Fruit fly (Drosophila melanogaster) whole organism, prepupa: ENCODE results near the gene CG32192.

ENCODE experiments used
- Blimp-1 ChIP-seq: fragments of 200-800 bp; sonication (Bioruptor generic); optimal IDR thresholded peaks from 3 replicates; lab custom pipeline; 2017; ENCODE audit warnings: missing biosample characterization, missing genetic modification characterization, mild to moderate bottlenecking, moderate library complexity, missing genetic modification reagents
- CG10631 ChIP-seq: fragments of 200-800 bp; sonication (Bioruptor generic); optimal IDR thresholded peaks from 2 replicates; lab custom pipeline; 2016; ENCODE audit warnings: missing biosample characterization, missing genetic modification characterization
- CG10669 ChIP-seq: fragments of 200-800 bp; sonication (Bioruptor generic); optimal IDR thresholded peaks from 3 replicates; lab custom pipeline; 2018; ENCODE audit warnings: missing biosample characterization, mild to moderate bottlenecking, missing genetic modification characterization, moderate library complexity
- CG11762 ChIP-seq: fragments of 200-800 bp; sonication (Bioruptor generic); optimal IDR thresholded peaks from 3 replicates; lab custom pipeline; 2016; ENCODE audit warnings: missing biosample characterization, missing genetic modification characterization; ENCODE audit not compliant: insufficient read depth
- CG11902 ChIP-seq: fragments of 200-800 bp; sonication (Bioruptor generic); optimal IDR thresholded peaks from 3 replicates; lab custom pipeline; 2016; ENCODE audit warnings: missing biosample characterization, missing genetic modification characterization
- CG15336 ChIP-seq: fragments of 200-800 bp; sonication (Bioruptor generic); IDR thresholded peaks from 2 replicates; pipeline ENCODE4 v1.3.6; 2022; ENCODE audit warnings: missing biosample characterization, missing genetic modification characterization
- CG1621 ChIP-seq: fragments of 200-800 bp; sonication (Bioruptor generic); optimal IDR thresholded peaks from 3 replicates; lab custom pipeline; 2018; ENCODE audit warnings: missing biosample characterization, mild to moderate bottlenecking, missing genetic modification characterization
- CG16779 ChIP-seq: fragments of 200-800 bp; sonication (Bioruptor generic); optimal IDR thresholded peaks from 3 replicates; lab custom pipeline; 2017; ENCODE audit warnings: missing biosample characterization, mild to moderate bottlenecking, missing genetic modification characterization
- CG31627 ChIP-seq: fragments of 200-800 bp; sonication (Bioruptor generic); optimal IDR thresholded peaks from 3 replicates; lab custom pipeline; 2016; ENCODE audit warnings: missing biosample characterization, missing genetic modification characterization
- CG32006 ChIP-seq: fragments of 200-800 bp; sonication (Bioruptor generic); optimal IDR thresholded peaks from 3 replicates; lab custom pipeline; 2017; ENCODE audit warnings: missing biosample characterization, mild to moderate bottlenecking, missing genetic modification characterization
- CG4318 ChIP-seq: fragments of 200-800 bp; sonication (Bioruptor generic); optimal IDR thresholded peaks from 3 replicates; lab custom pipeline; 2017; ENCODE audit warnings: missing biosample characterization, mild to moderate bottlenecking, missing genetic modification characterization
- CG6163 ChIP-seq: fragments of 200-800 bp; sonication (Bioruptor generic); IDR thresholded peaks from 3 replicates; pipeline ENCODE4 v1.3.6; 2022; ENCODE audit warnings: missing biosample characterization, missing genetic modification characterization
- CG6276 ChIP-seq: fragments of 200-800 bp; sonication (Bioruptor generic); optimal IDR thresholded peaks from 2 replicates; lab custom pipeline; 2017; ENCODE audit warnings: missing biosample characterization, mild to moderate bottlenecking, missing genetic modification characterization
- CG6792 ChIP-seq: fragments of 200-800 bp; sonication (Bioruptor generic); optimal IDR thresholded peaks from 3 replicates; lab custom pipeline; 2016; ENCODE audit warnings: missing biosample characterization, missing genetic modification characterization
- CG7368 ChIP-seq: fragments of 200-800 bp; sonication (Bioruptor generic); optimal IDR thresholded peaks from 3 replicates; lab custom pipeline; 2016; ENCODE audit warnings: missing biosample characterization, missing genetic modification characterization
- CG8119 ChIP-seq: fragments of 200-800 bp; sonication (Bioruptor generic); IDR thresholded peaks from 3 replicates; pipeline ENCODE4 v1.3.6; 2022; ENCODE audit warnings: missing biosample characterization, missing genetic modification characterization
- CG8319 ChIP-seq: fragments of 200-800 bp; sonication (Bioruptor generic); optimal IDR thresholded peaks from 3 replicates; lab custom pipeline; 2016; ENCODE audit warnings: missing biosample characterization, missing genetic modification characterization
- CG8632 ChIP-seq: fragments of 200-800 bp; sonication (Bioruptor generic); optimal IDR thresholded peaks from 3 replicates; lab custom pipeline; 2016; ENCODE audit warnings: missing biosample characterization, missing genetic modification characterization
- CG9139 ChIP-seq: fragments of 200-800 bp; sonication (Bioruptor generic); optimal IDR thresholded peaks from 3 replicates; lab custom pipeline; 2017; ENCODE audit warnings: missing biosample characterization, mild to moderate bottlenecking, missing genetic modification characterization
- Eip75B ChIP-seq: fragments of 200-800 bp; sonication (Bioruptor generic); optimal IDR thresholded peaks from 3 replicates; lab custom pipeline; 2016; ENCODE audit warnings: missing biosample characterization, missing genetic modification characterization
- Eip78C ChIP-seq: fragments of 200-800 bp; sonication (Bioruptor generic); peaks from one replicate; lab custom pipeline; 2016; ENCODE audit warnings: missing biosample characterization, missing genetic modification characterization
- Eip93F ChIP-seq: fragments of 200-800 bp; sonication (Bioruptor generic); optimal IDR thresholded peaks from 2 replicates; lab custom pipeline; 2016; ENCODE audit warnings: missing biosample characterization, mild to moderate bottlenecking, missing genetic modification characterization
- Ets21C ChIP-seq: fragments of 200-800 bp; sonication (Bioruptor generic); optimal IDR thresholded peaks from 3 replicates; lab custom pipeline; 2016; ENCODE audit warnings: missing biosample characterization, missing genetic modification characterization
- Ets96B ChIP-seq: fragments of 200-800 bp; optimal IDR thresholded peaks from 2 replicates; lab custom pipeline; 2019; ENCODE audit warnings: missing biosample characterization, mild to moderate bottlenecking, missing genetic modification characterization, moderate library complexity
- Gug ChIP-seq: fragments of 200-800 bp; sonication (Bioruptor generic); IDR thresholded peaks from 2 replicates; pipeline ENCODE4 v1.3.6; 2022; ENCODE audit warnings: missing biosample characterization, missing genetic modification characterization
- Hr38 ChIP-seq: sonication (Bioruptor generic); optimal IDR thresholded peaks from 2 replicates; lab custom pipeline; 2016; ENCODE audit warnings: missing biosample characterization, missing genetic modification characterization
- Hr39 ChIP-seq: fragments of 200-800 bp; sonication (Bioruptor generic); optimal IDR thresholded peaks from 2 replicates; lab custom pipeline; 2016; ENCODE audit warnings: missing biosample characterization, missing genetic modification characterization
- Hr4 ChIP-seq: fragments of 200-800 bp; sonication (Bioruptor generic); optimal IDR thresholded peaks from 3 replicates; lab custom pipeline; 2016; ENCODE audit warnings: missing biosample characterization, missing genetic modification characterization
- Lpt ChIP-seq: fragments of 200-800 bp; sonication (Bioruptor generic); optimal IDR thresholded peaks from 3 replicates; lab custom pipeline; 2016; ENCODE audit warnings: missing biosample characterization, missing genetic modification characterization
- OdsH ChIP-seq: fragments of 200-800 bp; sonication (Bioruptor generic); optimal IDR thresholded peaks from 3 replicates; lab custom pipeline; 2016; ENCODE audit warnings: missing biosample characterization, missing genetic modification characterization
- Smox ChIP-seq: fragments of 200-800 bp; sonication (Bioruptor generic); optimal IDR thresholded peaks from 3 replicates; lab custom pipeline; 2016; ENCODE audit warnings: missing biosample characterization, missing genetic modification characterization
- Sox102F ChIP-seq: fragments of 200-800 bp; sonication (Bioruptor generic); optimal IDR thresholded peaks from 2 replicates; lab custom pipeline; 2016; ENCODE audit warnings: missing biosample characterization, mild to moderate bottlenecking, missing genetic modification characterization
- Sox14 ChIP-seq: fragments of 200-800 bp; sonication (Bioruptor generic); optimal IDR thresholded peaks from 3 replicates; lab custom pipeline; 2016; ENCODE audit warnings: missing biosample characterization, missing genetic modification characterization
- Sox15 ChIP-seq: fragments of 200-800 bp; sonication (Bioruptor generic); optimal IDR thresholded peaks from 3 replicates; lab custom pipeline; 2016; ENCODE audit warnings: missing biosample characterization, missing genetic modification characterization
- achi ChIP-seq: fragments of 200-800 bp; sonication (Bioruptor generic); optimal IDR thresholded peaks from 3 replicates; lab custom pipeline; 2016; ENCODE audit warnings: missing biosample characterization, missing genetic modification characterization
- acj6 ChIP-seq: fragments of 200-800 bp; sonication (Bioruptor generic); optimal IDR thresholded peaks from 3 replicates; lab custom pipeline; 2016; ENCODE audit warnings: missing biosample characterization, missing genetic modification characterization
- cyc ChIP-seq: fragments of 200-800 bp; sonication (Bioruptor generic); optimal IDR thresholded peaks from 3 replicates; lab custom pipeline; 2016; ENCODE audit warnings: missing biosample characterization, missing genetic modification characterization
- dac ChIP-seq: fragments of 200-800 bp; sonication (Bioruptor generic); optimal IDR thresholded peaks from 2 replicates; lab custom pipeline; 2017; ENCODE audit warnings: missing biosample characterization, mild to moderate bottlenecking, missing genetic modification characterization
- dsx ChIP-seq: fragments of 200-800 bp; optimal IDR thresholded peaks from 3 replicates; lab custom pipeline; 2019; ENCODE audit warnings: missing biosample characterization, mild to moderate bottlenecking, missing genetic modification characterization, moderate library complexity; ENCODE audit not compliant: poor library complexity, severe bottlenecking
- eg ChIP-seq: fragments of 200-800 bp; sonication (Bioruptor generic); IDR thresholded peaks from 3 replicates; pipeline ENCODE4 v1.3.6; 2022; ENCODE audit warnings: missing biosample characterization, missing genetic modification characterization
- esn ChIP-seq: fragments of 200-800 bp; sonication (Bioruptor generic); optimal IDR thresholded peaks from 2 replicates; lab custom pipeline; 2016; ENCODE audit warnings: missing biosample characterization, mild to moderate bottlenecking, missing genetic modification characterization, moderate library complexity
- fd59A ChIP-seq: fragments of 200-800 bp; sonication (Bioruptor generic); optimal IDR thresholded peaks from 2 replicates; lab custom pipeline; 2017; ENCODE audit warnings: missing biosample characterization, mild to moderate bottlenecking, missing genetic modification characterization, missing genetic modification reagents
- fd85E ChIP-seq: fragments of 200-800 bp; sonication (Bioruptor generic); optimal IDR thresholded peaks from 3 replicates; lab custom pipeline; 2016; ENCODE audit warnings: missing biosample characterization, missing genetic modification characterization
- fkh ChIP-seq: fragments of 200-800 bp; sonication (Bioruptor generic); optimal IDR thresholded peaks from 3 replicates; lab custom pipeline; 2017; ENCODE audit warnings: missing biosample characterization, mild to moderate bottlenecking, missing genetic modification characterization, moderate library complexity
- lz ChIP-seq: fragments of 200-800 bp; sonication (Bioruptor generic); optimal IDR thresholded peaks from 3 replicates; lab custom pipeline; 2016; ENCODE audit warnings: missing biosample characterization, missing genetic modification characterization
- net ChIP-seq: fragments of 200-800 bp; sonication (Bioruptor generic); optimal IDR thresholded peaks from 3 replicates; lab custom pipeline; 2016; ENCODE audit warnings: missing biosample characterization, missing genetic modification characterization
- pdm3 ChIP-seq: fragments of 200-800 bp; sonication (Bioruptor generic); optimal IDR thresholded peaks from 3 replicates; lab custom pipeline; 2016; ENCODE audit warnings: missing biosample characterization, missing genetic modification characterization
- salr ChIP-seq, 2 experiments: fragments of 200-800 bp; sonication (Bioruptor generic); optimal IDR thresholded peaks; 3 replicates each; lab custom pipeline; 2016 to 2018; ENCODE audit warnings: missing biosample characterization in 2 of 2, missing genetic modification characterization in 2 of 2, mild to moderate bottlenecking in 1 of 2
- spab ChIP-seq: fragments of 200-800 bp; sonication (Bioruptor generic); optimal IDR thresholded peaks from 2 replicates; lab custom pipeline; 2017; ENCODE audit warnings: missing biosample characterization, mild to moderate bottlenecking, missing genetic modification characterization, missing genetic modification reagents
- svp ChIP-seq: fragments of 200-800 bp; sonication (Bioruptor generic); peaks from one replicate; lab custom pipeline; 2016; ENCODE audit warnings: missing biosample characterization, missing genetic modification characterization
- topi ChIP-seq: fragments of 200-800 bp; sonication (Bioruptor generic); optimal IDR thresholded peaks from 3 replicates; lab custom pipeline; 2016; ENCODE audit warnings: missing biosample characterization, missing genetic modification characterization
- vri ChIP-seq: fragments of 200-800 bp; sonication (Bioruptor generic); optimal IDR thresholded peaks from 3 replicates; lab custom pipeline; 2016; ENCODE audit warnings: missing biosample characterization, mild to moderate bottlenecking, missing genetic modification characterization

The CG32192 gene

DNA sequence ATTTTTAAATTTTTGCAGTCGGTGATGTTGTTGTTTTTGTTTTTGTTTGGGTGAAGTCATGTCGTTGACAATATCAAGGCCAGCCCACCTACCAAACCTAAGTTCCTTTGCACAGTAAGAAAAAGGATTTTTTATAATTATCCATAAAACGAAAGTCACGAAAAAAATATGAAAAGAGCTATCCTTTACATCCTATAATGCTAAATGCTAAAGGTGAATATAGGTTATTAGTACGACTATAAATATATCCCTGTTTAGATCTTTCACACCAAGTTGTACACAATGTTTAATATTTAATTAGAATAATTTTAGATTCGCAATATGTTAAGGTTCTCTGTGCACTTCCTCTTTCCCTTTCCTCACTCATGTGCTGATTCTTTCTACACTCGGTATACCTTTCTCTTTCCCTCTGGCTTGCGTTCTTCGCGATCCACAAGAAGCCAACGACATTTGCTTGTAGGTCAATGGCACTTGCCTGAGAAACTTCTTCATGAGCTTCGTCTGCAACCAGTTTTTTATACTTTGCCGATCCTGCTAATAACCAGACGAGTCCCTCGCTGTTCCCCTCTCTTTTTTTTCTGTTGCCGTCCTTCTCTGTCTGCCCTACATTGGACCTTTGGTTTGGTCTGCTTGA lies 2.5 kb upstream of the CG32192 start:
- TF ChIP-seq Hr38 (GFP tag; lab: Kevin White, UChicago), result no peak
- peak; percentile 72 for TF ChIP-seq pdm3 (GFP tag; lab: Kevin White, UChicago)
- TF ChIP-seq svp (GFP tag; lab: Kevin White, UChicago), result peak; percentile 81
- TF ChIP-seq fkh, result no peak
- TF ChIP-seq Eip93F (GFP tag; lab: Kevin White, UChicago), result no peak
- peak; percentile 58 for TF ChIP-seq cyc (GFP tag; lab: Kevin White, UChicago)
- TF ChIP-seq Eip75B (GFP tag; lab: Kevin White, UChicago), result peak; percentile 81
- TF ChIP-seq Ets21C (GFP tag; lab: Kevin White, UChicago), result peak; percentile 33
- TF ChIP-seq CG11762 (GFP tag; lab: Kevin White, UChicago), result peak; percentile 58
- peak; percentile 52 for TF ChIP-seq CG9139 (GFP tag; lab: Kevin White, UChicago)
- no peak for TF ChIP-seq CG32006
- TF ChIP-seq CG6163 (GFP tag; lab: Robert Waterston, UW), result no peak
- peak; percentile 9 for TF ChIP-seq CG8319 (GFP tag; lab: Kevin White, UChicago)
- peak; percentile 76 for TF ChIP-seq acj6 (GFP tag; lab: Kevin White, UChicago)
- TF ChIP-seq CG10669 (GFP tag; lab: Kevin White, UChicago), result peak; percentile 88
- TF ChIP-seq fd85E, result no peak
- peak; percentile 65 for TF ChIP-seq Blimp-1
- TF ChIP-seq Hr4, result no peak
- no peak for TF ChIP-seq CG4318 (GFP tag; lab: Kevin White, UChicago)
- TF ChIP-seq OdsH (GFP tag; lab: Kevin White, UChicago), result peak; percentile 74
- TF ChIP-seq Smox (GFP tag; lab: Kevin White, UChicago), result peak; percentile 29
- TF ChIP-seq Gug, result no peak
- peak; percentile 51 for TF ChIP-seq Hr39 (GFP tag; lab: Kevin White, UChicago)
- peak; percentile 20 for TF ChIP-seq vri
- peak; percentile 84 for TF ChIP-seq dsx (GFP tag; lab: Kevin White, UChicago)
- TF ChIP-seq CG31627, result peak; percentile 34
- peak; percentile 53 for TF ChIP-seq CG11902 (GFP tag; lab: Kevin White, UChicago)
- TF ChIP-seq topi, result peak; percentile 80
- TF ChIP-seq fd59A (GFP tag; lab: Kevin White, UChicago), result peak; percentile 89
- peak; percentile 14 for TF ChIP-seq Sox15 (GFP tag; lab: Kevin White, UChicago)
- TF ChIP-seq CG10631 (GFP tag; lab: Kevin White, UChicago), result peak; percentile 84
- peak; percentile 73 for TF ChIP-seq CG6792
- TF ChIP-seq CG8632, result peak; percentile 54
- TF ChIP-seq net (GFP tag; lab: Kevin White, UChicago), result peak; percentile 22
- peak; percentile 93 for TF ChIP-seq Ets96B
- peak; percentile 53 to 79 for TF ChIP-seq salr (GFP tag; optimal IDR thresholded peaks at IDR 0.05; lab: Kevin White, UChicago)
- TF ChIP-seq CG16779 (tag; lab: Kevin White, UChicago), result peak; percentile 60
- peak; percentile 77 for TF ChIP-seq CG1621 (tag; lab: Kevin White, UChicago)
- peak; percentile 67 for TF ChIP-seq achi (GFP tag; lab: Kevin White, UChicago)
- TF ChIP-seq Lpt (GFP tag; lab: Kevin White, UChicago), result no peak
- peak; percentile 89 for TF ChIP-seq spab (GFP tag; lab: Kevin White, UChicago)
- peak; percentile 49 for TF ChIP-seq Sox14
- no peak for TF ChIP-seq dac (GFP tag; lab: Kevin White, UChicago)
- TF ChIP-seq eg, result no peak
- TF ChIP-seq Eip78C (GFP tag; lab: Kevin White, UChicago), result peak; percentile 93
- no peak for TF ChIP-seq CG15336 (GFP tag; lab: Robert Waterston, UW)
- peak; percentile 16 for TF ChIP-seq CG7368 (GFP tag; lab: Kevin White, UChicago)
- TF ChIP-seq lz (GFP tag; lab: Kevin White, UChicago), result peak; percentile 61
- no peak for TF ChIP-seq Sox102F (GFP tag; lab: Kevin White, UChicago)
- no peak for TF ChIP-seq CG6276 (GFP tag; lab: Kevin White, UChicago)
- peak; percentile 73 for TF ChIP-seq esn
- no peak for TF ChIP-seq CG8119
